Worm (Caenorhabditis elegans) whole organism, young adult: ENCODE measurements around the gene cogc-6.

Source experiments
- B0019.2 ChIP-seq: fragments of 200-800 bp; sonication (Bioruptor generic); conservative IDR thresholded peaks from 2 replicates; pipeline ENCODE4 v1.3.6; 2022; ENCODE audit warnings: missing genetic modification reagents, missing genetic modification characterization, missing compliant biosample characterization
- B0336.3 ChIP-seq: fragments of 200-800 bp; sonication (Bioruptor generic); IDR thresholded peaks from 2 replicates; pipeline ENCODE4 v1.3.6; 2022; ENCODE audit warnings: missing genetic modification characterization, missing compliant biosample characterization
- C06A6.2 ChIP-seq: fragments of 200-800 bp; sonication (Bioruptor generic); conservative IDR thresholded peaks from 2 replicates; pipeline ENCODE4 v1.3.6; 2022; ENCODE audit warnings: missing genetic modification characterization, missing compliant biosample characterization
- C17E4.6 ChIP-seq: fragments of 200-800 bp; sonication (Bioruptor generic); IDR thresholded peaks from 2 replicates; pipeline ENCODE4 v1.3.6; 2022; ENCODE audit warnings: missing genetic modification reagents, missing genetic modification characterization, missing compliant biosample characterization
- F10E7.11 ChIP-seq: sonication (generic microtip); optimal IDR thresholded peaks from 2 replicates; lab custom pipeline; 2017; ENCODE audit warnings: mild to moderate bottlenecking, missing genetic modification characterization, moderate library complexity, missing compliant biosample characterization
- F55B11.4 ChIP-seq: sonication (generic microtip); optimal IDR thresholded peaks from 2 replicates; lab custom pipeline; 2016; ENCODE audit warnings: missing compliant biosample characterization, missing genetic modification characterization, borderline replicate concordance; ENCODE audit not compliant: insufficient read depth
- T26A5.8 ChIP-seq: sonication (generic microtip); optimal IDR thresholded peaks from 2 replicates; lab custom pipeline; 2016; ENCODE audit warnings: missing genetic modification characterization, missing compliant biosample characterization
- Y79H2A.3 ChIP-seq: fragments of 200-800 bp; sonication (Bioruptor generic); conservative IDR thresholded peaks from 2 replicates; pipeline ENCODE4 v1.3.6; 2022; ENCODE audit warnings: missing genetic modification reagents, missing genetic modification characterization, missing compliant biosample characterization
- Y95B8A.8 ChIP-seq: fragments of 200-800 bp; sonication (Bioruptor generic); IDR thresholded peaks from 2 replicates; pipeline ENCODE4 v1.3.6; 2022; ENCODE audit warnings: missing genetic modification reagents, missing genetic modification characterization, missing compliant biosample characterization
- aptf-3 ChIP-seq: fragments of 200-800 bp; sonication (Bioruptor generic); IDR thresholded peaks from 2 replicates; pipeline ENCODE4 v1.3.6; 2022; ENCODE audit warnings: missing genetic modification characterization, missing compliant biosample characterization
- atf-7 ChIP-seq: sonication (generic microtip); optimal IDR thresholded peaks from 2 replicates; lab custom pipeline; 2017; ENCODE audit warnings: mild to moderate bottlenecking, missing genetic modification characterization, missing compliant biosample characterization
- attf-3 ChIP-seq: fragments of 200-800 bp; sonication (Bioruptor generic); conservative IDR thresholded peaks from 2 replicates; pipeline ENCODE4 v1.3.6; 2022; ENCODE audit warnings: missing genetic modification reagents, missing genetic modification characterization, missing compliant biosample characterization
- attf-5 ChIP-seq: fragments of 200-800 bp; sonication (Bioruptor generic); optimal IDR thresholded peaks from 2 replicates; lab custom pipeline; 2018; ENCODE audit warnings: mild to moderate bottlenecking, missing genetic modification characterization, missing compliant biosample characterization
- attf-6 ChIP-seq: fragments of 200-800 bp; sonication (Bioruptor generic); IDR thresholded peaks from 2 replicates; pipeline ENCODE4 v1.3.6; 2022; ENCODE audit warnings: missing genetic modification reagents, missing genetic modification characterization, missing compliant biosample characterization
- cebp-1 ChIP-seq, 2 experiments: fragments of 200-800 bp in 1 of 2; sonication (Bioruptor generic) in 1 of 2; sonication (generic microtip) in 1 of 2; IDR thresholded peaks in 1 of 2; optimal IDR thresholded peaks in 1 of 2; 2 replicates each; pipeline versions ENCODE4 v1.3.6 to Lab custom; 2017 to 2022; ENCODE audit warnings: missing compliant biosample characterization in 2 of 2, missing genetic modification characterization in 2 of 2, mild to moderate bottlenecking in 1 of 2, missing genetic modification reagents in 1 of 2, moderate library complexity in 1 of 2
- cebp-2 ChIP-seq: fragments of 200-800 bp; sonication (Bioruptor generic); IDR thresholded peaks from 2 replicates; pipeline ENCODE4 v1.3.6; 2022; ENCODE audit warnings: missing genetic modification characterization, missing compliant biosample characterization
- ceh-27 ChIP-seq: fragments of 200-800 bp; sonication (Bioruptor generic); optimal IDR thresholded peaks from 2 replicates; lab custom pipeline; 2018; ENCODE audit warnings: mild to moderate bottlenecking, missing genetic modification characterization, moderate library complexity, missing compliant biosample characterization
- chd-7 ChIP-seq: sonication (generic microtip); optimal IDR thresholded peaks from 2 replicates; lab custom pipeline; 2016; ENCODE audit warnings: mild to moderate bottlenecking, missing genetic modification characterization, moderate library complexity, missing compliant biosample characterization
- dox-1 ChIP-seq: fragments of 200-800 bp; sonication (Bioruptor generic); IDR thresholded peaks from 2 replicates; pipeline ENCODE4 v1.3.6; 2022; ENCODE audit warnings: missing genetic modification reagents, missing genetic modification characterization, missing compliant biosample characterization
- dpl-1 ChIP-seq: fragments of 150-350 bp; optimal IDR thresholded peaks from 2 replicates; lab custom pipeline; 2014; ENCODE audit warnings: missing biosample characterization, missing genetic modification reagents, missing genetic modification characterization
- efl-1 ChIP-seq: fragments of 150-350 bp; optimal IDR thresholded peaks from 2 replicates; lab custom pipeline; 2014; ENCODE audit warnings: missing biosample characterization, missing genetic modification reagents, missing genetic modification characterization
- egl-18 ChIP-seq: fragments of 200-800 bp; sonication (Bioruptor generic); IDR thresholded peaks from 2 replicates; pipeline ENCODE4 v1.3.6; 2022; ENCODE audit warnings: missing genetic modification reagents, missing genetic modification characterization, missing compliant biosample characterization
- ets-4 ChIP-seq: fragments of 200-800 bp; sonication (Bioruptor generic); optimal IDR thresholded peaks from 2 replicates; lab custom pipeline; 2018; ENCODE audit warnings: mild to moderate bottlenecking, missing genetic modification characterization, missing compliant biosample characterization
- hmg-1.2 ChIP-seq: fragments of 200-800 bp; sonication (Bioruptor generic); IDR thresholded peaks from 2 replicates; pipeline ENCODE4 v1.3.6; 2022; ENCODE audit warnings: missing genetic modification reagents, missing genetic modification characterization, missing compliant biosample characterization
- hsf-1 ChIP-seq: fragments of 200-800 bp; sonication (Bioruptor generic); IDR thresholded peaks from 2 replicates; pipeline ENCODE4 v1.3.6; 2022; ENCODE audit warnings: missing genetic modification reagents, missing genetic modification characterization, missing compliant biosample characterization
- lag-1 ChIP-seq: fragments of 200-800 bp; sonication (Bioruptor generic); IDR thresholded peaks from 2 replicates; pipeline ENCODE4 v1.3.6; 2022; ENCODE audit warnings: missing genetic modification reagents, missing genetic modification characterization, missing compliant biosample characterization
- let-526 ChIP-seq: fragments of 200-800 bp; sonication (Bioruptor generic); IDR thresholded peaks from 2 replicates; pipeline ENCODE4 v1.3.6; 2022; ENCODE audit warnings: missing genetic modification reagents, missing genetic modification characterization, missing compliant biosample characterization
- lin-26 ChIP-seq: fragments of 200-800 bp; sonication (Bioruptor generic); IDR thresholded peaks from 2 replicates; pipeline ENCODE4 v1.3.6; 2022; ENCODE audit warnings: missing genetic modification reagents, missing genetic modification characterization, missing compliant biosample characterization
- lin-54 ChIP-seq: fragments of 200-800 bp; sonication (Bioruptor generic); optimal IDR thresholded peaks from 2 replicates; lab custom pipeline; 2018; ENCODE audit warnings: mild to moderate bottlenecking, missing genetic modification characterization, missing compliant biosample characterization
- lsy-27 ChIP-seq: sonication (generic microtip); optimal IDR thresholded peaks from 2 replicates; lab custom pipeline; 2017; ENCODE audit warnings: missing genetic modification characterization, mild to moderate bottlenecking, missing compliant biosample characterization, antibody characterized with exemption, missing genotype, borderline replicate concordance; ENCODE audit not compliant: insufficient read depth
- madf-3 ChIP-seq: fragments of 200-800 bp; sonication (Bioruptor generic); IDR thresholded peaks from 2 replicates; pipeline ENCODE4 v1.3.6; 2022; ENCODE audit warnings: missing genetic modification reagents, missing genetic modification characterization, missing compliant biosample characterization
- mel-28 ChIP-seq: sonication (generic microtip); optimal IDR thresholded peaks from 2 replicates; lab custom pipeline; 2016; ENCODE audit warnings: borderline replicate concordance, mild to moderate bottlenecking, missing genetic modification characterization, missing compliant biosample characterization
- nhr-27 ChIP-seq: fragments of 200-800 bp; sonication (Bioruptor generic); optimal IDR thresholded peaks from 2 replicates; lab custom pipeline; 2018; ENCODE audit warnings: mild to moderate bottlenecking, missing genetic modification characterization, moderate library complexity, missing compliant biosample characterization
- nhr-90 ChIP-seq: sonication (generic microtip); optimal IDR thresholded peaks from 2 replicates; lab custom pipeline; 2016; ENCODE audit warnings: missing genotype, mild to moderate bottlenecking, missing genetic modification characterization, missing compliant biosample characterization
- pbrm-1 ChIP-seq: fragments of 200-800 bp; sonication (Bioruptor generic); IDR thresholded peaks from 2 replicates; pipeline ENCODE4 v1.3.6; 2022; ENCODE audit warnings: missing genetic modification reagents, missing genetic modification characterization, missing compliant biosample characterization
- pha-4 ChIP-seq: fragments of 150-350 bp; sonication (generic microtip); optimal IDR thresholded peaks from 2 replicates; lab custom pipeline; 2014; ENCODE audit warnings: missing biosample characterization, missing genetic modification reagents, missing genetic modification characterization
- repo-1 ChIP-seq: sonication (generic microtip); optimal IDR thresholded peaks from 2 replicates; lab custom pipeline; 2017; ENCODE audit warnings: mild to moderate bottlenecking, missing genetic modification characterization, missing compliant biosample characterization
- sdz-38 ChIP-seq: sonication (generic microtip); optimal IDR thresholded peaks from 2 replicates; lab custom pipeline; 2016; ENCODE audit warnings: missing genotype, missing genetic modification characterization, missing compliant biosample characterization
- snpc-1.1 ChIP-seq: sonication (generic microtip); optimal IDR thresholded peaks from 2 replicates; lab custom pipeline; 2017; ENCODE audit warnings: missing genetic modification characterization, mild to moderate bottlenecking, missing compliant biosample characterization, antibody characterized with exemption, moderate library complexity, missing genotype, missing genetic modification reagents; ENCODE audit not compliant: insufficient read depth
- snpc-3.4 ChIP-seq: sonication (generic microtip); optimal IDR thresholded peaks from 2 replicates; lab custom pipeline; 2017; ENCODE audit warnings: missing genetic modification characterization, mild to moderate bottlenecking, missing compliant biosample characterization, antibody characterized with exemption, moderate library complexity, missing genotype, missing genetic modification reagents
- snpc-4 ChIP-seq, 5 experiments: fragments of 150-350 bp in 1 of 5; sonication (generic microtip) in 4 of 5; optimal IDR thresholded peaks; 2 replicates each; lab custom pipeline; 2014 to 2018; ENCODE audit warnings: missing genetic modification characterization in 5 of 5, missing biosample characterization in 3 of 5, antibody characterized with exemption in 2 of 5, mild to moderate bottlenecking in 2 of 5, missing compliant biosample characterization in 2 of 5, missing genotype in 2 of 5, moderate library complexity in 2 of 5, missing genetic modification reagents in 1 of 5
- sptf-2 ChIP-seq: fragments of 200-800 bp; sonication (Bioruptor generic); optimal IDR thresholded peaks from 2 replicates; lab custom pipeline; 2018; ENCODE audit warnings: mild to moderate bottlenecking, missing genetic modification characterization, missing compliant biosample characterization
- zim-3 ChIP-seq: sonication (generic microtip); optimal IDR thresholded peaks from 2 replicates; lab custom pipeline; 2017; ENCODE audit warnings: mild to moderate bottlenecking, missing genetic modification characterization, moderate library complexity, missing compliant biosample characterization
- ztf-18 ChIP-seq: sonication (generic microtip); optimal IDR thresholded peaks from 2 replicates; lab custom pipeline; 2016; ENCODE audit warnings: missing genotype, mild to moderate bottlenecking, missing genetic modification characterization, missing compliant biosample characterization
- ztf-25 ChIP-seq: fragments of 200-800 bp; sonication (Bioruptor generic); IDR thresholded peaks from 2 replicates; pipeline ENCODE4 v1.3.6; 2022; ENCODE audit warnings: missing genetic modification reagents, missing genetic modification characterization, missing compliant biosample characterization
- ztf-28 ChIP-seq: fragments of 200-800 bp; sonication (Bioruptor generic); IDR thresholded peaks from 2 replicates; pipeline ENCODE4 v1.3.6; 2022; ENCODE audit warnings: missing genetic modification reagents, missing genetic modification characterization, missing compliant biosample characterization
- ztf-6 ChIP-seq: fragments of 200-800 bp; sonication (Bioruptor generic); IDR thresholded peaks from 2 replicates; pipeline ENCODE4 v1.3.6; 2022; ENCODE audit warnings: missing genetic modification reagents, missing genetic modification characterization, missing compliant biosample characterization

cogc-6 gene

DNA sequence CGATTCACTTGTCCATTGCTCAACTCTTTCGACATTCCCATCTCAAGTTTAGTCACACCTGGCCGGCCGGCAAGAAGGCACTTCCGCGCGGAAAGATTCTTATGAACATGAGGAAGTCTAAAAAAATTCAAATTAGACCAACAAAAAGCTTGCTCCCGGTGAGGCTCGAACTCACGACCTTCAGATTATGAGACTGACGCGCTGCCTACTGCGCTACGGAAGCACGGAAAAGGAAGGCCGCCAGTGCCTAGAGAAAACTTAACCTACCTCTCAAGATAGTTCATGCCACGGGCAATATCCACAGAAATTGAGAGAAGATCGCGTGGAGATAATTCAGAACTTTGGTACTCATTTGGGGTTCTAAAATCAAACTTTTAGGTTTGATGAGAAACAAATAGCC, 8.9 kb upstream of the cogc-6 start:
- TF ChIP-seq let-526 (GFP tag; lab: Robert Waterston, UW) (no peak), Y95B8A.8 (GFP tag; lab: Robert Waterston, UW) (no peak), lsy-27 (tag; lab: Kevin White, UChicago) (no peak), ztf-6 (GFP tag; lab: Robert Waterston, UW) (no peak), repo-1 (tag; lab: Kevin White, UChicago) (no peak), pha-4 (tag; lab: Kevin White, UChicago) (no peak), ceh-27 (GFP tag; lab: Kevin White, UChicago) (no peak), lin-26 (GFP tag; lab: Robert Waterston, UW) (peak; percentile 74), ztf-28 (no peak), sptf-2 (GFP tag; lab: Kevin White, UChicago) (no peak), attf-6 (peak; percentile 59; the same call in 1 of the 2 replicates), attf-5 (no peak), F55B11.4 (no peak), Y79H2A.3 (no peak), snpc-4 (GFP tag; optimal IDR thresholded peaks at IDR 0.05; lab: Kevin White, UChicago) (peak; percentile 41), snpc-4 (tag; optimal IDR thresholded peaks at IDR 0.05; lab: Kevin White, UChicago) (peak; percentile 68 to 92 (median 80)), C17E4.6 (no peak), nhr-27 (tag; lab: Kevin White, UChicago) (no peak), egl-18 (GFP tag; lab: Robert Waterston, UW) (no peak), hsf-1 (GFP tag; lab: Robert Waterston, UW) (no peak), snpc-1.1 (tag; lab: Kevin White, UChicago) (peak; percentile 53), pbrm-1 (peak; percentile 77), attf-3 (GFP tag; lab: Robert Waterston, UW) (no peak), chd-7 (tag; lab: Kevin White, UChicago) (no peak), aptf-3 (GFP tag; lab: Robert Waterston, UW) (no peak), hmg-1.2 (GFP tag; lab: Robert Waterston, UW) (peak; percentile 50; the same call in 1 of the 2 replicates), ztf-25 (GFP tag; lab: Robert Waterston, UW) (0 out of 2 replicates have a peak, but pooled peaks have one; percentile 46), B0336.3 (GFP tag; lab: Robert Waterston, UW) (no peak), atf-7 (tag; lab: Kevin White, UChicago) (no peak), T26A5.8 (tag; lab: Kevin White, UChicago) (no peak), mel-28 (tag; lab: Kevin White, UChicago) (no peak), madf-3 (GFP tag; lab: Robert Waterston, UW) (no peak), lag-1 (no peak), F10E7.11 (tag; lab: Kevin White, UChicago) (no peak), ets-4 (GFP tag; lab: Kevin White, UChicago) (no peak), nhr-90 (tag; lab: Kevin White, UChicago) (peak; percentile 65), cebp-1 (GFP tag; IDR thresholded peaks at IDR 0.05; lab: Robert Waterston, UW) (no peak), cebp-1 (tag; optimal IDR thresholded peaks at IDR 0.05; lab: Kevin White, UChicago) (no peak), efl-1 (no peak), lin-54 (GFP tag; lab: Kevin White, UChicago) (no peak), dpl-1 (GFP tag; lab: Kevin White, UChicago) (no peak), snpc-3.4 (no peak), zim-3 (tag; lab: Kevin White, UChicago) (peak; percentile 33), ztf-18 (tag; lab: Kevin White, UChicago) (peak; percentile 26), dox-1 (GFP tag; lab: Robert Waterston, UW) (peak; percentile 62; the same call in 1 of the 2 replicates), sdz-38 (tag; lab: Kevin White, UChicago) (no peak), cebp-2 (GFP tag; lab: Robert Waterston, UW) (no peak), C06A6.2 (no peak), B0019.2 (no peak)
